Fruit fly (Drosophila melanogaster): ENCODE results near the gene CG10462.

DNA sequence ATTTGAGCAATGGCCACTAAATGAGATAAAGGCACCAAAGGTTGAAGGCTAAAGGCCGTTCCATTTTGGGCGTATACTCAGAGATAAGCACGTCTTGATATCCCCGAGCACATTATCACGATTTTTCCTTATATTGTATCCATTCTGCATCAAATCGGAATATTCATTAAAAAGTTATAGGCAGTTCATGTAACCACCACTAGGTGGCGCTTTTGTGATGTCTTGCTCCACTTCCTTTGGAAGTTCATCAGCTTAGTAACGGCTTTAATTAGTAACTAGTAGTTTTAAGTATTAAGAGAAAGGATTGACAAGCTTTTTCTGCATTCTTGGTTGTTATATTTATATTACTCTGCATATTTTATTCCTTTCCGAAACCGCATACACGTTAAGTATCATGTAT is 53.2 kb downstream of the CG10462 start:
- TF ChIP-seq gl (tag; optimal IDR thresholded peaks at IDR 0.05), result no peak
- TF ChIP-seq fd96Ca (GFP tag; IDR thresholded peaks at IDR 0.05), result no peak
- no peak for TF ChIP-seq EcR (GFP tag; optimal IDR thresholded peaks at IDR 0.05)
- no peak for TF ChIP-seq CG17806 (tag; optimal IDR thresholded peaks at IDR 0.05)
- TF ChIP-seq CG32121 (GFP tag; IDR thresholded peaks at IDR 0.05), result no peak
- TF ChIP-seq CG15710 (tag; optimal IDR thresholded peaks at IDR 0.05), result no peak
- TF ChIP-seq Snoo (tag; optimal IDR thresholded peaks at IDR 0.05), result no peak

All from whole organism, pupa.